Worm (Caenorhabditis elegans): ENCODE data around the gene mec-12.

DNA sequence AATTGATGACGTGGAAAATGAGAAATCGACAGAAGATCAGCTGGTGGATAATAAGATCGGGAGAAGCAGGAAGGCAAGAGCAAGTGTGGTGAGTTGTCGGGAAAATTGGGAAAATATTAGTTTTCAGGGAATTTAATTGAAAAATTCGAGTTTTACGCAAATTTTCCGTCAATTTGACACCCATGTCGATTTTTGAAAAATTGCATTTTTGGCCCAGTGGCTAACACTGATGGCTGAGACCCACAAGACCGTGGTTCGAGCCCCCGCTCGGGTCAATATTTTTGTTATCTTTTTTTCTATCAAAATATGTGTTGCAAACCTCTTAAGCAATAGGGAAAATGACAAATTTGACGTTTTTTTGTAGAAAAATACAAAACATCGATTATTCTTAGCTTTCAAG lies 49.5 kb upstream of the mec-12 start:
- TF ChIP-seq ztf-4 (tag; optimal IDR thresholded peaks at IDR 0.05) = no peak
- TF ChIP-seq unc-130 (tag; optimal IDR thresholded peaks at IDR 0.05) = no peak
- TF ChIP-seq tlp-1 (tag; optimal IDR thresholded peaks at IDR 0.05) = no peak
- TF ChIP-seq ama-1 (optimal IDR thresholded peaks at IDR 0.05) = no peak
- no peak for TF ChIP-seq rnt-1 (tag; optimal IDR thresholded peaks at IDR 0.05)
- TF ChIP-seq nhr-12 (tag; optimal IDR thresholded peaks at IDR 0.05) = no peak
- no peak for TF ChIP-seq fkh-10 (GFP tag; optimal IDR thresholded peaks at IDR 0.05)
- TF ChIP-seq nhr-77 (tag; optimal IDR thresholded peaks at IDR 0.05) = no peak
- TF ChIP-seq ceh-82 (tag; optimal IDR thresholded peaks at IDR 0.05) = no peak
- no peak for TF ChIP-seq jun-1 (tag; optimal IDR thresholded peaks at IDR 0.05)
- no peak for TF ChIP-seq efl-3 (GFP tag; optimal IDR thresholded peaks at IDR 0.05)
- TF ChIP-seq zag-1 (tag; optimal IDR thresholded peaks at IDR 0.05) = no peak
- TF ChIP-seq aly-2 (tag; optimal IDR thresholded peaks at IDR 0.05) = no peak
- TF ChIP-seq nhr-90 (tag; optimal IDR thresholded peaks at IDR 0.05; ENCODE audit: poor library complexity) = no peak

All from whole organism, L1 larva.